Worm (Caenorhabditis elegans): ENCODE measurements around the gene clec-43.

DNA sequence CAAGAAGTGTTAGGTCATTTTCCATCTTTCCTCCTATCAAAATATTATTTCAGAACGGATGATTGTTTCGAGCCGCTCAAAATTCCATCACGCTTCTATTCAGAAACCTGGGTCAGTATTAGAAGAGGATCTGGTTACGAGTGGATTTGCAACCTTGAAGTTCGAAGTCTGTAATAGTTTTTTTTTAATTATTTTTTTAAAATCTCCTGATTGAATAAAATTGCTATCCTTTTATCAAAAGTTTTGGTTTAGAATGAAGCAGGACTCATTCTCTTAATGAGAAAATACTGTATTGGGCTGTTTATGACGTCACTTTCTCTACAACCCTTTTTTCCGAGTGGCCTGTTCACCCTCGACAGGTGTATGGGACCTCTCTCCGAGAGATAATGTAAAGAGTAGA is 44.6 kb downstream of the clec-43 start, which contains the start of gene fbxc-39:
- TF ChIP-seq him-1 (tag; optimal IDR thresholded peaks at IDR 0.05) (no peak), dao-5 (tag; optimal IDR thresholded peaks at IDR 0.05) (no peak)

Measured in whole organism, L4/young adult.